Worm (Caenorhabditis elegans): ENCODE measurements around the gene fbf-2.

ce11 chrII:6120548-6120947, 29.3 kb upstream of the fbf-2 start:
- TF ChIP-seq ceh-83 (GFP tag; optimal IDR thresholded peaks at IDR 0.05) (no peak), lin-13 (tag; optimal IDR thresholded peaks at IDR 0.05) (no peak), unc-62 (GFP tag; optimal IDR thresholded peaks at IDR 0.05) (no peak), sptf-1 (tag; optimal IDR thresholded peaks at IDR 0.05) (no peak), pha-4 (tag; optimal IDR thresholded peaks at IDR 0.05) (no peak), nhr-12 (tag; optimal IDR thresholded peaks at IDR 0.05) (no peak), unc-39 (tag; optimal IDR thresholded peaks at IDR 0.05) (no peak)
